Fruit fly (Drosophila melanogaster): ENCODE results near the gene CG32579.
A peak's percentile ranks its signal among the peaks of the same experiment; 100 is the strongest.

The CG32579 gene

DNA sequence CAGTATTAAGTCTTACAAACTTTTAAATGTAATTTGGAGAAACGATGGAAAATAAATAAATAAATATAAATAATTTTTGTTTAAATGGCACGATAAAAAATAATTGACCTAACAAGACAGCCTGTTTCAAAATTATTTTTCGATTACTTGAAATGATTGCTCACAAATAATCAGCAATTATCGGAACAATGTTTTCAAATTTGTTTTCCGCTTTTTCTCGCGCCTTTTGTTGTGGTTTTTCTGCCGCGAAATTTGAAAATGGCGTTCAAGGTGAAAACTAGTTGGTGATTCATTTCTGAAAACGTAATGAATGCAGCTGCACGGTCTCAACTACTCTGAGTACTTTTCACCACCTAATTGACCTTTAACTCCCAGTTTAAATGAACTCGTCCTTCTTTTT is 2.0 kb upstream of the CG32579 start:
- TF ChIP-seq Rel (GFP tag; optimal IDR thresholded peaks at IDR 0.05), result no peak
- peak; percentile 38 for TF ChIP-seq Rel (tag; optimal IDR thresholded peaks at IDR 0.05)
- TF ChIP-seq dmrt93B (GFP tag; optimal IDR thresholded peaks at IDR 0.05), result no peak

- no peak for TF ChIP-seq CrebA (GFP tag; optimal IDR thresholded peaks at IDR 0.05; ENCODE audit: borderline replicate concordance)
- TF ChIP-seq Rel (GFP tag; optimal IDR thresholded peaks at IDR 0.05), result no peak
- TF ChIP-seq Rel (tag; optimal IDR thresholded peaks at IDR 0.05), result peak; percentile 93
These were observed 450 bp downstream of the CG32579 start for dm6 chrX:16323536-16323935.

DNA sequence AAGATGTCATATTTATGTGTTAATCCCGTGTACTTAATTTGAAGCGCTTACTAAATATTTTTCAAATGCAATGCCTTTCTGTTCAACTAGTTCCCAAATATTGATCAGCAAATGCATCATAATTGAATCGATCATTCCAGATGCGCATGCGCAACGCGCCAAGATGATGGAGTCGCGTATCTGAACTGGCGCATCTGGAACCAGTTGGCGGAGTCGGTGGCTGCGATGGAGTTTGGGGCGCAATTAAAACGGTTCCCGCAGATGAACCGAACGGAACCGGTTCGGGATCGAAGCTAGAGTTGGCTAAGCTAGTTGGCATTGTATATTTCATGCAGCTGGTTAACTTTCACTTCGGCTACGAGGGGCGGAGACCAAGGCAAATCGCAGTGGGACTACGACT is 2.4 kb downstream of the CG32579 start, which contains the start of gene CalpC:
TSS of gene CalpC (plus strand) at position 292 of the 400 bp plus-strand sequence.
- TF ChIP-seq fru (GFP tag; optimal IDR thresholded peaks at IDR 0.05) (no peak), jim (GFP tag; optimal IDR thresholded peaks at IDR 0.05) (no peak), Hr83 (GFP tag; optimal IDR thresholded peaks at IDR 0.05; ENCODE audit: poor library complexity, severe bottlenecking) (no peak), Hnf4 (GFP tag; optimal IDR thresholded peaks at IDR 0.05) (no peak), Mio (GFP tag; optimal IDR thresholded peaks at IDR 0.05) (no peak), CrebA (GFP tag; optimal IDR thresholded peaks at IDR 0.05; ENCODE audit: borderline replicate concordance) (no peak), br (GFP tag; optimal IDR thresholded peaks at IDR 0.05) (no peak), sv (GFP tag; optimal IDR thresholded peaks at IDR 0.05) (no peak), tai (GFP tag; optimal IDR thresholded peaks at IDR 0.05) (no peak), CG9705 (GFP tag; optimal IDR thresholded peaks at IDR 0.05) (no peak), dsf (GFP tag; optimal IDR thresholded peaks at IDR 0.05; ENCODE audit: borderline replicate concordance) (no peak), Abd-B (GFP tag; optimal IDR thresholded peaks at IDR 0.05) (no peak), Myc (optimal IDR thresholded peaks at IDR 0.05) (no peak)

DNA sequence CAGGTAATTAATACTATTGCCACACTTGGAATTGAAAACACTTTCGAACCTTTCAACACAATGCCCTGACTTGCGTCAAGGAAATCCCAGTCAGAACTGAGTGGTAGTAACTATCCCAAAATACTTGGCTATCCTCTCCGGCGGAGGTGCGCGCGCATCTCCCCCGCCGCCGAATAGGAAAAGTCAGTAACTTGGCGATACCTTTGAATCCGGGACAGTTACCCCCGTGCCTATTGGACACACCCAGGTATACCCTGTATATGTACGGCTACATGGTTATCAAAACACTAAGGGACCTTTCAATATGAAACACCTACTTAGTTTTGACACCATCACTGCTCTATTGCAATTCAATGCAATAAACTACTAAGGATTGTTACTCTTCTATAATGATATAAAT is 7.6 kb downstream of the CG32579 start, which contains the start of gene CG9919:
TSS of gene CG9919 (minus strand) at position 101 of the 400 bp plus-strand sequence.
- TF ChIP-seq dl (GFP tag; optimal IDR thresholded peaks at IDR 0.05; ENCODE audit: insufficient read depth in 1 of 2, partially characterized antibody in 2 of 2), result no peak
- no peak for TF ChIP-seq CrebA (GFP tag; optimal IDR thresholded peaks at IDR 0.05; ENCODE audit: borderline replicate concordance)
- TF ChIP-seq Hr78 (GFP tag; optimal IDR thresholded peaks at IDR 0.05), result no peak

dm6 chrX:16331562-16332233 is 8.6 kb downstream of the CG32579 start:
- TF ChIP-seq Dfd (GFP tag; optimal IDR thresholded peaks at IDR 0.05) (no peak), Abd-B (GFP tag; optimal IDR thresholded peaks at IDR 0.05) (no peak), foxo (GFP tag; optimal IDR thresholded peaks at IDR 0.05) (no peak), h (GFP tag; optimal IDR thresholded peaks at IDR 0.05) (no peak), woc (GFP tag; optimal IDR thresholded peaks at IDR 0.05) (no peak), usp (GFP tag; optimal IDR thresholded peaks at IDR 0.05) (no peak), Rel (GFP tag; optimal IDR thresholded peaks at IDR 0.05) (no peak), Rel (tag; optimal IDR thresholded peaks at IDR 0.05) (no peak), sage (GFP tag; optimal IDR thresholded peaks at IDR 0.05) (no peak), rgr (GFP tag; optimal IDR thresholded peaks at IDR 0.05) (no peak), Vsx2 (GFP tag; optimal IDR thresholded peaks at IDR 0.05; ENCODE audit: partially characterized antibody) (no peak)

DNA sequence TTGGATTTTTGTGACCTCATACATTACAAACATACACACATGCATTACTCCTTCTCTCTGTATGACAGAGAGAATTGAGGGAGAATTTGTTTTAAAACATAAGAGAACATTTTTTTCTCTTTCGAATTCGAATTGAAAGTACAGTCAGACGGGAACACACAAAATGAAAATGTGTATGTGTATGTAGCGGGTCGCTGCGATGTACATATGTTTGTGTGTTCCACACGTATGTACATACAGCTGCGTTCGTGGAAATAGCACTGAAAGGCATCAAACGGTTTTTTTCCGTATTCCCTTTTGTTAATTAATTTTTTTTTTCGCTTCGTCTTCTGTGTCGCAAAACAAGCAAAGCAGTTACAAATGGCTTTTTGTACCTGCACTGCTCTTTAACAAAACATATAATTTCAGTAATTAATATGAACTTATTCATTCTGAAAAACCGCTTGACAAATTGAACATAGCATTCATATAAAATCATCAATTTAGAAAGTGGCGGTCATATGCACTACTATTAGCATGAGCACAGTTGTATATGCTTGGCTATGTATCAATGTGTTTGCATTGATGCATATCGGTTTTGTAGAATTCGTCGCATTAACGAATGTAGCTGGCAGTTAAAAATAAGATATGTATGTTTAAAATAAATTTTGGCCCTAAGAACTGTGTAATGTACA is 9.7 kb downstream of the CG32579 start:
- TF ChIP-seq br (GFP tag; optimal IDR thresholded peaks at IDR 0.05), result peak; percentile 95
- TF ChIP-seq OdsH (GFP tag; optimal IDR thresholded peaks at IDR 0.05), result peak; percentile 92
- no peak for TF ChIP-seq N (GFP tag; optimal IDR thresholded peaks at IDR 0.05)
- peak; percentile 87 for TF ChIP-seq CG32264 (GFP tag; optimal IDR thresholded peaks at IDR 0.05)
- TF ChIP-seq brk (GFP tag; optimal IDR thresholded peaks at IDR 0.05), result peak; percentile 67
- peak; percentile 97 for TF ChIP-seq HLH106 (tag; optimal IDR thresholded peaks at IDR 0.05)
- no peak for TF ChIP-seq Vsx2 (GFP tag; optimal IDR thresholded peaks at IDR 0.05; ENCODE audit: partially characterized antibody)
- TF ChIP-seq Abd-B (GFP tag; optimal IDR thresholded peaks at IDR 0.05), result no peak
- TF ChIP-seq Rel (GFP tag; optimal IDR thresholded peaks at IDR 0.05), result peak; percentile 75
- TF ChIP-seq Rel (tag; optimal IDR thresholded peaks at IDR 0.05), result peak; percentile 79
- peak; percentile 96 for TF ChIP-seq CG9705 (GFP tag; optimal IDR thresholded peaks at IDR 0.05)
- TF ChIP-seq GATAd (GFP tag; optimal IDR thresholded peaks at IDR 0.05), result no peak
- TF ChIP-seq Hr83 (GFP tag; optimal IDR thresholded peaks at IDR 0.05; ENCODE audit: poor library complexity, severe bottlenecking), result no peak
- TF ChIP-seq Dif (GFP tag; optimal IDR thresholded peaks at IDR 0.05; ENCODE audit: partially characterized antibody), result peak; percentile 81
- TF ChIP-seq CrebA (GFP tag; optimal IDR thresholded peaks at IDR 0.05; ENCODE audit: borderline replicate concordance), result no peak
- peak; percentile 86 for TF ChIP-seq sage (GFP tag; optimal IDR thresholded peaks at IDR 0.05)
- peak; percentile 99 for TF ChIP-seq Sp1 (GFP tag; optimal IDR thresholded peaks at IDR 0.05)
- TF ChIP-seq psq (GFP tag; optimal IDR thresholded peaks at IDR 0.05), result peak; percentile 90
- peak; percentile 69 to 75 for TF ChIP-seq dl (GFP tag; optimal IDR thresholded peaks at IDR 0.05; ENCODE audit: insufficient read depth in 1 of 2, partially characterized antibody in 2 of 2)
- TF ChIP-seq jim (GFP tag; optimal IDR thresholded peaks at IDR 0.05), result no peak
- TF ChIP-seq pan (optimal IDR thresholded peaks at IDR 0.05), result no peak
- TF ChIP-seq Mio (GFP tag; optimal IDR thresholded peaks at IDR 0.05), result peak; percentile 60
- TF ChIP-seq usp (GFP tag; optimal IDR thresholded peaks at IDR 0.05), result no peak
- peak; percentile 77 for TF ChIP-seq Hnf4 (GFP tag; optimal IDR thresholded peaks at IDR 0.05)
- no peak for TF ChIP-seq Dfd (GFP tag; optimal IDR thresholded peaks at IDR 0.05)
